Worm (Caenorhabditis elegans) whole organism, late embryonic: ENCODE results near the gene R08D7.4.

Source experiments
- lin-11 ChIP-seq: fragments of 200-800 bp; sonication (Bioruptor generic); optimal IDR thresholded peaks from 2 replicates; lab custom pipeline; 2018; ENCODE audit warnings: mild to moderate bottlenecking, missing genetic modification characterization, missing compliant biosample characterization
- nhr-11 ChIP-seq: fragments of 150-350 bp; optimal IDR thresholded peaks from 2 replicates; lab custom pipeline; 2014; ENCODE audit warnings: missing biosample characterization, missing genetic modification characterization

DNA sequence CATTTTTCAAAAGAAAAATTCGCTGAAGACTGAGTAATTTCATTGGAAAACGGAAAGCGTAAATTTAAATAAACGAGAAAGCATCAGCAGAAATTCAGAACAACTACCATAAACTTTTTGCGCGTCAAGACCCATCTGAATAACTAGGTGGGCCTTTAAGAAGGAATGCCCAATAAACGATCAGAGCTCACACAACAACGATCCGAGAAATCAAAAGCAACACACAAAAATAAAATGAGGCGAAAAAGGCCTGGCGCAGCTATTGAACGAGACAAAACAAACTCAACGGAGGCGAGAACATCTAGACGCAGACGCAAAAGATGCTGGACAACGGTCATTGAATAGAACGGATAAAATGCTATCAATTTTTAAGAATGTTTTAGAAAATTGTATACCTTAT is 27.2 kb downstream of the R08D7.4 start:
- TF ChIP-seq nhr-11 (no peak), lin-11 (tag; lab: Kevin White, UChicago) (no peak)
